Fruit fly (Drosophila melanogaster): Measurements from ENCODE around the gene cmpy.

- no peak for TF ChIP-seq CG8478 (optimal IDR thresholded peaks at IDR 0.05)
- no peak for TF ChIP-seq CTCF (optimal IDR thresholded peaks at IDR 0.05)
Measured at dm6 chr3L:20767227-20767626, 48.2 kb upstream of the cmpy start.

Measured in S2 (cell line).